Worm (Caenorhabditis elegans) whole organism, midembryonic: ENCODE results near the gene npax-2.

Source experiments
- T22C8.4 ChIP-seq: fragments of 200-800 bp; sonication (Bioruptor generic); IDR thresholded peaks from 2 replicates; pipeline ENCODE4 v1.3.6; 2022; ENCODE audit warnings: missing genetic modification characterization, missing compliant biosample characterization
- cog-1 ChIP-seq: sonication (generic microtip); optimal IDR thresholded peaks from 2 replicates; lab custom pipeline; 2016; ENCODE audit warnings: missing genetic modification characterization, missing compliant biosample characterization
- flt-1 ChIP-seq: fragments of 200-800 bp; sonication (Bioruptor generic); IDR thresholded peaks from 2 replicates; pipeline ENCODE4 v1.3.6; 2022; ENCODE audit warnings: missing genetic modification characterization, missing compliant biosample characterization
- klf-2 ChIP-seq: fragments of 200-800 bp; sonication (Bioruptor generic); conservative IDR thresholded peaks from 2 replicates; pipeline ENCODE4 v1.3.6; 2022; ENCODE audit warnings: missing genetic modification reagents, missing genetic modification characterization, missing compliant biosample characterization
- med-1 ChIP-seq: sonication (generic microtip); optimal IDR thresholded peaks from 2 replicates; lab custom pipeline; 2017; ENCODE audit warnings: missing genetic modification characterization, mild to moderate bottlenecking, missing compliant biosample characterization, antibody characterized with exemption, missing genetic modification reagents; ENCODE audit not compliant: insufficient read depth
- tab-1 ChIP-seq: fragments of 200-800 bp; sonication (Bioruptor generic); IDR thresholded peaks from 2 replicates; pipeline ENCODE4 v1.3.6; 2022; ENCODE audit warnings: missing genetic modification characterization, missing compliant biosample characterization
- ztf-23 ChIP-seq: fragments of 200-800 bp; sonication (Bioruptor generic); IDR thresholded peaks from 2 replicates; pipeline ENCODE4 v1.3.6; 2022; ENCODE audit warnings: missing genetic modification reagents, missing genetic modification characterization, missing compliant biosample characterization

ce11 chrX:2113004-2113403 is 36.9 kb downstream of the npax-2 start, which contains the start of gene bus-5:
- TF ChIP-seq tab-1 (GFP tag; lab: Robert Waterston, UW) = no peak
- TF ChIP-seq cog-1 (tag; lab: Kevin White, UChicago) = no peak
- TF ChIP-seq flt-1 = no peak
- TF ChIP-seq ztf-23 (GFP tag; lab: Robert Waterston, UW) = no peak
- no peak for TF ChIP-seq med-1 (GFP tag; lab: Kevin White, UChicago)
- no peak for TF ChIP-seq klf-2 (GFP tag; lab: Robert Waterston, UW)
- no peak for TF ChIP-seq T22C8.4 (GFP tag; lab: Robert Waterston, UW)
